ENCODE assay signal across 3 fruit fly cellular contexts in the genomic region with DNA sequence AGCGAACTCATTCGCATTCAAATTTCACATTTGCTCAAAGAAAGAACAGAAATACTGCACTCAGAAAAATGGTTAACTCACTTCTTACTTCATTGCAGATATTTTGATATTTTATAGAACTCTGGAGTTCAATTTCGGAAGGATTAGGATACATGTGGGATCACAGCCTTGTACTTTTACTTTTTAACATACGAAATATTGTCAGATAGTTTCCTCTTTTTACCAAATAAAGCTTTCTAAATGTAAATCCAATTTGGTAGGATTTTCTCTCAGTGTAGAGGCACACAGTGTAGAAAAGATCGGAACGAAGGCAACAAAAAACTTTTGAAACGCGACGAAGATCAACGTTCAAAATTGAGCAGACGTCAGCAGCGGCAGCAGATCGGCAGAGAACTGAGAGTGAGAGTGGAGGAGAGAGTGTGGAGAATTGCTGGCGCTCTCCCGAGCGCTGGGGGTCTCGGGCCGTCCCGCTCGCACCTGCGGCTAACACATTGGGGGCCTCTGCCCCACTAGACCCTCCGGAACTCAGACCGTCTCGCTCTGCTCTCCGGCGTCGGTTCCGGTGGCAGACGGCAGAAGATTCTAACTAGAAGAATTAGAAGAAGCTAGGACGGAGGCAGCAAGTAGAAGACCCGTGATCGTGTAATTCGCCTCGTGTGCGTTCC.
A peak's percentile ranks its signal among the peaks of the same experiment; 100 is the strongest.
TF ChIP-seq lines count a peak whose summit lies in the region.

tmod (plus strand) TSS at position 619 of the 665 bp plus-strand sequence.

TF ChIP-seq in whole organism, adult, 20 proteins besides CTCF, POLR2A, EP300 and RAD21 (continued from another document):
- no peak for TF ChIP-seq CG33017 (tag; optimal IDR thresholded peaks at IDR 0.05; lab: Kevin White, UChicago)
- TF ChIP-seq cnc (optimal IDR thresholded peaks at IDR 0.05; lab: Kevin White, UChicago), result no peak
- no peak for TF ChIP-seq kay (GFP tag; lab: Kevin White, UChicago; ENCODE audit: borderline replicate concordance)
- TF ChIP-seq CG7045 (GFP tag; optimal IDR thresholded peaks at IDR 0.05; lab: Kevin White, UChicago), result no peak

TF ChIP-seq in whole organism, embryonic, 481 proteins besides CTCF, POLR2A, EP300 and RAD21 (continued from another document and continues in another):
- TF ChIP-seq gsb-n (tag; optimal IDR thresholded peaks at IDR 0.05; lab: Kevin White, UChicago) (peak; percentile 45), cad (GFP tag; optimal IDR thresholded peaks at IDR 0.05; lab: Kevin White, UChicago) (no peak), Drgx (GFP tag; IDR thresholded peaks at IDR 0.05; lab: Robert Waterston, UW) (peak; percentile 61), crp (GFP tag; optimal IDR thresholded peaks at IDR 0.05; lab: Kevin White, UChicago) (no peak), CG6272 (GFP tag; IDR thresholded peaks at IDR 0.05; lab: Robert Waterston, UW) (no peak), CG8944 (GFP tag; optimal IDR thresholded peaks at IDR 0.05; lab: Kevin White, UChicago) (peak; percentile 41), sens-2 (GFP tag; IDR thresholded peaks at IDR 0.05; lab: Robert Waterston, UW) (no peak), CG33213 (GFP tag; optimal IDR thresholded peaks at IDR 0.05; lab: Kevin White, UChicago) (peak; percentile 24), bab2 (GFP tag; optimal IDR thresholded peaks at IDR 0.05; lab: Kevin White, UChicago) (no peak), NC2β (GFP tag; optimal IDR thresholded peaks at IDR 0.05; lab: Kevin White, UChicago) (no peak), jumu (GFP tag; optimal IDR thresholded peaks at IDR 0.05; lab: Kevin White, UChicago) (peak; percentile 14), fru (optimal IDR thresholded peaks at IDR 0.05; lab: Kevin White, UChicago) (no peak), CG3838 (GFP tag; optimal IDR thresholded peaks at IDR 0.05; lab: Kevin White, UChicago) (no peak), CG2129 (GFP tag; IDR thresholded peaks at IDR 0.05; lab: Robert Waterston, UW; ENCODE audit: partially characterized antibody) (no peak), CG9932 (GFP tag; IDR thresholded peaks at IDR 0.05; lab: Robert Waterston, UW) (0 out of 2 replicates have a peak, but pooled peaks have one; percentile 16), Asciz (GFP tag; optimal IDR thresholded peaks at IDR 0.05; lab: Kevin White, UChicago) (peak; percentile 3), ftz-f1 (GFP tag; optimal IDR thresholded peaks at IDR 0.05; lab: Kevin White, UChicago) (peak; percentile 36), Oaz (GFP tag; IDR thresholded peaks at IDR 0.05; lab: Robert Waterston, UW) (no peak), chn (GFP tag; optimal IDR thresholded peaks at IDR 0.05; lab: Kevin White, UChicago) (no peak), run (tag; optimal IDR thresholded peaks at IDR 0.05; lab: Kevin White, UChicago) (peak; percentile 31), nerfin-2 (GFP tag; IDR thresholded peaks at IDR 0.05; lab: Robert Waterston, UW; ENCODE audit: partially characterized antibody) (no peak), scrt (GFP tag; optimal IDR thresholded peaks at IDR 0.05; lab: Kevin White, UChicago) (no peak), CG17802 (tag; optimal IDR thresholded peaks at IDR 0.05; lab: Kevin White, UChicago) (peak; percentile 20), Fer2 (tag; optimal IDR thresholded peaks at IDR 0.05; lab: Kevin White, UChicago) (no peak), CG6854 (GFP tag; optimal IDR thresholded peaks at IDR 0.05; lab: Kevin White, UChicago) (peak; percentile 12), CG10462 (GFP tag; optimal IDR thresholded peaks at IDR 0.05; lab: Kevin White, UChicago) (no peak), row (GFP tag; IDR thresholded peaks at IDR 0.05; lab: Robert Waterston, UW) (peak; percentile 71), sim (GFP tag; IDR thresholded peaks at IDR 0.05; lab: Robert Waterston, UW) (no peak), esg (GFP tag; conservative IDR thresholded peaks at IDR 0.05; lab: Robert Waterston, UW) (peak; percentile 34; the same call in 1 of the 2 replicates), CG15514 (GFP tag; optimal IDR thresholded peaks at IDR 0.05; lab: Kevin White, UChicago) (peak; percentile 45), CG10274 (GFP tag; optimal IDR thresholded peaks at IDR 0.05; lab: Kevin White, UChicago) (peak; percentile 8), HmgZ (tag; optimal IDR thresholded peaks at IDR 0.05; lab: Kevin White, UChicago) (no peak), pfk (GFP tag; optimal IDR thresholded peaks at IDR 0.05; lab: Kevin White, UChicago) (no peak), gfzf (GFP tag; optimal IDR thresholded peaks at IDR 0.05; lab: Kevin White, UChicago) (no peak), inv (GFP tag; IDR thresholded peaks at IDR 0.05; lab: Robert Waterston, UW; ENCODE audit: partially characterized antibody) (no peak), CG14441 (GFP tag; IDR thresholded peaks at IDR 0.05; lab: Robert Waterston, UW) (0 out of 2 replicates have a peak, but pooled peaks have one; percentile 5), CG2875 (GFP tag; optimal IDR thresholded peaks at IDR 0.05; lab: Kevin White, UChicago) (peak; percentile 71), ewg (GFP tag; optimal IDR thresholded peaks at IDR 0.05; lab: Kevin White, UChicago) (peak; percentile 45), BtbVII (GFP tag; optimal IDR thresholded peaks at IDR 0.05; lab: Kevin White, UChicago) (peak; percentile 30), Opbp (GFP tag; IDR thresholded peaks at IDR 0.05; lab: Robert Waterston, UW; ENCODE audit: partially characterized antibody) (no peak), zen (tag; optimal IDR thresholded peaks at IDR 0.05; lab: Kevin White, UChicago) (peak; percentile 3), ems (GFP tag; optimal IDR thresholded peaks at IDR 0.05; lab: Kevin White, UChicago) (peak; percentile 13), jigr1 (GFP tag; IDR thresholded peaks at IDR 0.05; lab: Robert Waterston, UW) (no peak), B-H2 (GFP tag; optimal IDR thresholded peaks at IDR 0.05; lab: Kevin White, UChicago) (peak; percentile 19), CG6791 (GFP tag; IDR thresholded peaks at IDR 0.05; lab: Robert Waterston, UW; ENCODE audit: partially characterized antibody) (no peak), Oli (tag; optimal IDR thresholded peaks at IDR 0.05; lab: Kevin White, UChicago) (peak; percentile 61), Dad (GFP tag; optimal IDR thresholded peaks at IDR 0.05; lab: Kevin White, UChicago) (peak; percentile 7), Sry-β (GFP tag; optimal IDR thresholded peaks at IDR 0.05; lab: Kevin White, UChicago) (peak; percentile 32), ab (GFP tag; optimal IDR thresholded peaks at IDR 0.05; lab: Kevin White, UChicago) (no peak), Camta (GFP tag; optimal IDR thresholded peaks at IDR 0.05; lab: Kevin White, UChicago) (peak; percentile 27), Mrtf (GFP tag; IDR thresholded peaks at IDR 0.05; lab: Robert Waterston, UW) (no peak), hth (optimal IDR thresholded peaks at IDR 0.05; lab: Kevin White, UChicago) (no peak), lab (GFP tag; optimal IDR thresholded peaks at IDR 0.05; lab: Kevin White, UChicago) (peak; percentile 40), HmgD (GFP tag; optimal IDR thresholded peaks at IDR 0.05; lab: Kevin White, UChicago) (no peak), bowl (GFP tag; IDR thresholded peaks at IDR 0.05; lab: Robert Waterston, UW) (no peak), yki (optimal IDR thresholded peaks at IDR 0.05; lab: Kevin White, UChicago) (no peak), CG9817 (tag; optimal IDR thresholded peaks at IDR 0.05; lab: Kevin White, UChicago) (peak; percentile 19), CG10959 (GFP tag; IDR thresholded peaks at IDR 0.05; lab: Robert Waterston, UW) (no peak), Elba2 (GFP tag; optimal IDR thresholded peaks at IDR 0.05; lab: Kevin White, UChicago) (no peak), CG7963 (GFP tag; IDR thresholded peaks at IDR 0.05; lab: Robert Waterston, UW; ENCODE audit: partially characterized antibody) (no peak)

TF ChIP-seq in whole organism, prepupa, 60 proteins besides CTCF, POLR2A, EP300 and RAD21 (continued from another document):
- TF ChIP-seq eg (GFP tag; IDR thresholded peaks at IDR 0.05; lab: Robert Waterston, UW), result peak; percentile 72; the same call in 2 of the 3 replicates
- TF ChIP-seq Hr38 (GFP tag; optimal IDR thresholded peaks at IDR 0.05; lab: Kevin White, UChicago), result no peak
- peak; percentile 66 for TF ChIP-seq svp (GFP tag; lab: Kevin White, UChicago)
- peak; percentile 51 for TF ChIP-seq Gug (GFP tag; IDR thresholded peaks at IDR 0.05; lab: Robert Waterston, UW)
- TF ChIP-seq Hr4 (GFP tag; optimal IDR thresholded peaks at IDR 0.05; lab: Kevin White, UChicago), result peak; percentile 76
- TF ChIP-seq salr (GFP tag; optimal IDR thresholded peaks at IDR 0.05; lab: Kevin White, UChicago), result peak in 1 of 2 experiments; percentile 34
- TF ChIP-seq Lpt (GFP tag; optimal IDR thresholded peaks at IDR 0.05; lab: Kevin White, UChicago), result peak; percentile 29
- TF ChIP-seq CG6163 (GFP tag; IDR thresholded peaks at IDR 0.05; lab: Robert Waterston, UW), result peak; percentile 63; the same call in 2 of the 3 replicates
- TF ChIP-seq CG6808 (GFP tag; optimal IDR thresholded peaks at IDR 0.05; lab: Kevin White, UChicago), result no peak
- peak; percentile 19 for TF ChIP-seq CG7368 (GFP tag; optimal IDR thresholded peaks at IDR 0.05; lab: Kevin White, UChicago)
- TF ChIP-seq CG1621 (tag; optimal IDR thresholded peaks at IDR 0.05; lab: Kevin White, UChicago), result peak; percentile 75
- peak; percentile 3 for TF ChIP-seq CG34406 (GFP tag; optimal IDR thresholded peaks at IDR 0.05; lab: Kevin White, UChicago)
- TF ChIP-seq CG10669 (GFP tag; optimal IDR thresholded peaks at IDR 0.05; lab: Kevin White, UChicago), result peak; percentile 31
- TF ChIP-seq achi (GFP tag; optimal IDR thresholded peaks at IDR 0.05; lab: Kevin White, UChicago), result peak; percentile 49
- TF ChIP-seq cyc (GFP tag; optimal IDR thresholded peaks at IDR 0.05; lab: Kevin White, UChicago), result peak; percentile 49
- TF ChIP-seq Eip78C (GFP tag; lab: Kevin White, UChicago), result peak; percentile 83
- TF ChIP-seq CG11902 (GFP tag; optimal IDR thresholded peaks at IDR 0.05; lab: Kevin White, UChicago), result no peak
- peak; percentile 59 for TF ChIP-seq pdm3 (GFP tag; optimal IDR thresholded peaks at IDR 0.05; lab: Kevin White, UChicago)
- TF ChIP-seq ss (GFP tag; optimal IDR thresholded peaks at IDR 0.05; lab: Kevin White, UChicago), result no peak
- peak; percentile 13 for TF ChIP-seq CG3032 (tag; optimal IDR thresholded peaks at IDR 0.05; lab: Kevin White, UChicago)
- TF ChIP-seq CG16779 (tag; optimal IDR thresholded peaks at IDR 0.05; lab: Kevin White, UChicago), result peak; percentile 6
- TF ChIP-seq CG8632 (GFP tag; optimal IDR thresholded peaks at IDR 0.05; lab: Kevin White, UChicago), result no peak
- TF ChIP-seq net (GFP tag; optimal IDR thresholded peaks at IDR 0.05; lab: Kevin White, UChicago), result peak; percentile 39
- peak; percentile 38 for TF ChIP-seq Eip75B (GFP tag; optimal IDR thresholded peaks at IDR 0.05; lab: Kevin White, UChicago)
- no peak for TF ChIP-seq fd85E (GFP tag; optimal IDR thresholded peaks at IDR 0.05; lab: Kevin White, UChicago)
- TF ChIP-seq Smox (GFP tag; optimal IDR thresholded peaks at IDR 0.05; lab: Kevin White, UChicago), result peak; percentile 35
- peak; percentile 36 for TF ChIP-seq esn (GFP tag; optimal IDR thresholded peaks at IDR 0.05; lab: Kevin White, UChicago)
- TF ChIP-seq lz (GFP tag; optimal IDR thresholded peaks at IDR 0.05; lab: Kevin White, UChicago), result peak; percentile 42
- TF ChIP-seq Blimp-1 (GFP tag; optimal IDR thresholded peaks at IDR 0.05; lab: Kevin White, UChicago), result no peak
- peak; percentile 26 for TF ChIP-seq Hr39 (GFP tag; optimal IDR thresholded peaks at IDR 0.05; lab: Kevin White, UChicago)
- no peak for TF ChIP-seq Eip93F (GFP tag; optimal IDR thresholded peaks at IDR 0.05; lab: Kevin White, UChicago)
- TF ChIP-seq CG8119 (GFP tag; IDR thresholded peaks at IDR 0.05; lab: Robert Waterston, UW), result peak; percentile 69; the same call in 2 of the 3 replicates
- TF ChIP-seq CG6792 (GFP tag; optimal IDR thresholded peaks at IDR 0.05; lab: Kevin White, UChicago), result peak; percentile 31
- peak; percentile 67 for TF ChIP-seq CG32006 (GFP tag; optimal IDR thresholded peaks at IDR 0.05; lab: Kevin White, UChicago)
- TF ChIP-seq fd59A (GFP tag; optimal IDR thresholded peaks at IDR 0.05; lab: Kevin White, UChicago), result no peak
- peak; percentile 34 for TF ChIP-seq CG31627 (GFP tag; optimal IDR thresholded peaks at IDR 0.05; lab: Kevin White, UChicago)
- TF ChIP-seq Ets21C (GFP tag; optimal IDR thresholded peaks at IDR 0.05; lab: Kevin White, UChicago), result peak; percentile 15
- TF ChIP-seq dac (GFP tag; optimal IDR thresholded peaks at IDR 0.05; lab: Kevin White, UChicago), result peak; percentile 45
- peak; percentile 19 for TF ChIP-seq fkh (GFP tag; optimal IDR thresholded peaks at IDR 0.05; lab: Kevin White, UChicago)
- TF ChIP-seq Met (GFP tag; optimal IDR thresholded peaks at IDR 0.05; lab: Kevin White, UChicago), result peak; percentile 17
- peak; percentile 85 for TF ChIP-seq CG15336 (GFP tag; IDR thresholded peaks at IDR 0.05; lab: Robert Waterston, UW)
- TF ChIP-seq CG11294 (GFP tag; IDR thresholded peaks at IDR 0.05; lab: Robert Waterston, UW), result no peak
- peak; percentile 17 for TF ChIP-seq Ets96B (tag; optimal IDR thresholded peaks at IDR 0.05; lab: Kevin White, UChicago)
- TF ChIP-seq acj6 (GFP tag; optimal IDR thresholded peaks at IDR 0.05; lab: Kevin White, UChicago), result peak; percentile 43
